Worm (Caenorhabditis elegans) whole organism, L2 larva: Measurements from ENCODE around the gene nas-37.

Source experiments
- C34F6.9 ChIP-seq: fragments of 150-350 bp; optimal IDR thresholded peaks from 2 replicates; lab custom pipeline; 2014; ENCODE audit warnings: missing biosample characterization, missing genetic modification characterization
- F13H6.1 ChIP-seq: sonication (generic microtip); optimal IDR thresholded peaks from 2 replicates; lab custom pipeline; 2016; ENCODE audit warnings: missing genetic modification characterization, missing compliant biosample characterization
- ZK546.5 ChIP-seq: sonication (generic microtip); optimal IDR thresholded peaks from 2 replicates; lab custom pipeline; 2017; ENCODE audit warnings: missing biosample characterization, missing genetic modification characterization
- alr-1 ChIP-seq: fragments of 150-350 bp; optimal IDR thresholded peaks from 2 replicates; lab custom pipeline; 2014; ENCODE audit warnings: missing biosample characterization, missing genetic modification characterization
- ama-1 ChIP-seq: fragments of 150-350 bp; optimal IDR thresholded peaks from 2 replicates; lab custom pipeline; 2018; ENCODE audit warnings: inconsistent platforms
- ceh-16 ChIP-seq: fragments of 150-350 bp; optimal IDR thresholded peaks from 2 replicates; lab custom pipeline; 2014; ENCODE audit warnings: missing biosample characterization, missing genetic modification characterization
- ceh-82 ChIP-seq: fragments of 150-350 bp; optimal IDR thresholded peaks from 2 replicates; lab custom pipeline; 2014; ENCODE audit warnings: missing biosample characterization, missing genetic modification characterization
- crh-2 ChIP-seq: sonication (generic microtip); optimal IDR thresholded peaks from 2 replicates; lab custom pipeline; 2017; ENCODE audit warnings: missing biosample characterization, missing genetic modification characterization
- dmd-4 ChIP-seq: sonication (generic microtip); optimal IDR thresholded peaks from 2 replicates; lab custom pipeline; 2017; ENCODE audit warnings: missing biosample characterization, missing genetic modification characterization
- egl-27 ChIP-seq: sonication (generic microtip); optimal IDR thresholded peaks from 3 replicates; lab custom pipeline; 2017; ENCODE audit warnings: missing biosample characterization, missing genetic modification reagents, missing genetic modification characterization
- elt-1 ChIP-seq: fragments of 150-350 bp; optimal IDR thresholded peaks from 2 replicates; lab custom pipeline; 2014; ENCODE audit warnings: missing biosample characterization, missing genetic modification characterization
- elt-3 ChIP-seq: sonication (generic microtip); optimal IDR thresholded peaks from 2 replicates; lab custom pipeline; 2017; ENCODE audit warnings: missing biosample characterization, missing genetic modification characterization
- fos-1 ChIP-seq: fragments of 150-350 bp; optimal IDR thresholded peaks from 2 replicates; lab custom pipeline; 2014; ENCODE audit warnings: missing biosample characterization, missing genetic modification characterization
- lin-11 ChIP-seq: fragments of 150-350 bp; sonication (generic microtip); optimal IDR thresholded peaks from 2 replicates; lab custom pipeline; 2014; ENCODE audit warnings: missing biosample characterization, missing genetic modification characterization, inconsistent platforms, mixed read lengths
- lin-13 ChIP-seq: fragments of 150-350 bp; optimal IDR thresholded peaks from 2 replicates; lab custom pipeline; 2014; ENCODE audit warnings: missing biosample characterization, missing genetic modification reagents, missing genetic modification characterization
- lin-39 ChIP-seq: fragments of 150-350 bp; optimal IDR thresholded peaks from 2 replicates; lab custom pipeline; 2014; ENCODE audit warnings: missing biosample characterization, missing genetic modification reagents, missing genetic modification characterization
- mab-5 ChIP-seq: fragments of 150-350 bp; optimal IDR thresholded peaks from 2 replicates; lab custom pipeline; 2014; ENCODE audit warnings: missing biosample characterization, missing genetic modification characterization
- mdl-1 ChIP-seq, 2 experiments: fragments of 150-350 bp in 1 of 2; sonication (generic microtip) in 1 of 2; optimal IDR thresholded peaks; 2 replicates each; lab custom pipeline; 2017; ENCODE audit warnings: missing biosample characterization in 2 of 2, missing genetic modification characterization in 2 of 2
- nhr-10 ChIP-seq: sonication (generic microtip); optimal IDR thresholded peaks from 2 replicates; lab custom pipeline; 2017; ENCODE audit warnings: missing biosample characterization, missing genetic modification characterization
- nhr-11 ChIP-seq: fragments of 150-350 bp; optimal IDR thresholded peaks from 2 replicates; lab custom pipeline; 2014; ENCODE audit warnings: missing biosample characterization, missing genetic modification characterization
- nhr-12 ChIP-seq: fragments of 150-350 bp; optimal IDR thresholded peaks from 2 replicates; lab custom pipeline; 2014; ENCODE audit warnings: missing biosample characterization, missing genetic modification characterization
- nhr-129 ChIP-seq: fragments of 150-350 bp; optimal IDR thresholded peaks from 2 replicates; lab custom pipeline; 2014; ENCODE audit warnings: missing biosample characterization, missing genetic modification characterization
- nhr-21 ChIP-seq: fragments of 150-350 bp; optimal IDR thresholded peaks from 2 replicates; lab custom pipeline; 2014; ENCODE audit warnings: missing biosample characterization, missing genetic modification characterization
- nhr-237 ChIP-seq: fragments of 150-350 bp; optimal IDR thresholded peaks from 2 replicates; lab custom pipeline; 2014; ENCODE audit warnings: missing biosample characterization, missing genetic modification characterization
- nhr-25 ChIP-seq: fragments of 150-350 bp; sonication (generic microtip); optimal IDR thresholded peaks from 3 replicates; lab custom pipeline; 2014; ENCODE audit warnings: missing biosample characterization, missing genetic modification characterization
- nhr-6 ChIP-seq: fragments of 150-350 bp; optimal IDR thresholded peaks from 2 replicates; lab custom pipeline; 2014; ENCODE audit warnings: missing biosample characterization, missing genetic modification characterization
- nhr-77 ChIP-seq: fragments of 150-350 bp; optimal IDR thresholded peaks from 2 replicates; lab custom pipeline; 2014; ENCODE audit warnings: missing biosample characterization, missing genetic modification characterization
- peb-1 ChIP-seq: fragments of 150-350 bp; optimal IDR thresholded peaks from 2 replicates; lab custom pipeline; 2014; ENCODE audit warnings: missing biosample characterization, missing genetic modification characterization
- sem-4 ChIP-seq: fragments of 150-350 bp; optimal IDR thresholded peaks from 2 replicates; lab custom pipeline; 2014; ENCODE audit warnings: missing biosample characterization, missing genetic modification reagents, missing genetic modification characterization
- skn-1 ChIP-seq: sonication (generic microtip); optimal IDR thresholded peaks from 2 replicates; lab custom pipeline; 2017; ENCODE audit warnings: missing biosample characterization, missing genetic modification characterization
- sma-3 ChIP-seq: sonication (generic microtip); optimal IDR thresholded peaks from 2 replicates; lab custom pipeline; 2016; ENCODE audit warnings: missing genetic modification reagents, missing genetic modification characterization, missing compliant biosample characterization
- sma-9 ChIP-seq, 2 experiments: fragments of 150-350 bp in 1 of 2; sonication (generic microtip) in 1 of 2; optimal IDR thresholded peaks; 2 replicates each; lab custom pipeline; 2014 to 2016; ENCODE audit warnings: missing genetic modification characterization in 2 of 2, mild to moderate bottlenecking in 1 of 2, missing biosample characterization in 1 of 2, missing compliant biosample characterization in 1 of 2, missing genetic modification reagents in 1 of 2, moderate library complexity in 1 of 2
- snpc-4 ChIP-seq: fragments of 150-350 bp; optimal IDR thresholded peaks from 2 replicates; lab custom pipeline; 2014; ENCODE audit warnings: missing biosample characterization, missing genetic modification characterization
- unc-39 ChIP-seq: fragments of 150-350 bp; optimal IDR thresholded peaks from 2 replicates; lab custom pipeline; 2014; ENCODE audit warnings: missing biosample characterization, missing genetic modification characterization
- unc-55 ChIP-seq: fragments of 150-350 bp; sonication (generic microtip); optimal IDR thresholded peaks from 3 replicates; lab custom pipeline; 2014; ENCODE audit warnings: missing biosample characterization, missing genetic modification reagents, missing genetic modification characterization
- unc-62 ChIP-seq: fragments of 150-350 bp; optimal IDR thresholded peaks from 2 replicates; lab custom pipeline; 2014; ENCODE audit warnings: missing biosample characterization, missing genetic modification reagents, missing genetic modification characterization
- zag-1 ChIP-seq: fragments of 150-350 bp; optimal IDR thresholded peaks from 2 replicates; lab custom pipeline; 2014; ENCODE audit warnings: missing biosample characterization, missing genetic modification characterization
- ztf-1 ChIP-seq: fragments of 200-800 bp; sonication (Bioruptor generic); conservative IDR thresholded peaks from 2 replicates; pipeline ENCODE4 v1.3.6; 2022; ENCODE audit warnings: missing genetic modification characterization, missing compliant biosample characterization

nas-37 gene

DNA sequence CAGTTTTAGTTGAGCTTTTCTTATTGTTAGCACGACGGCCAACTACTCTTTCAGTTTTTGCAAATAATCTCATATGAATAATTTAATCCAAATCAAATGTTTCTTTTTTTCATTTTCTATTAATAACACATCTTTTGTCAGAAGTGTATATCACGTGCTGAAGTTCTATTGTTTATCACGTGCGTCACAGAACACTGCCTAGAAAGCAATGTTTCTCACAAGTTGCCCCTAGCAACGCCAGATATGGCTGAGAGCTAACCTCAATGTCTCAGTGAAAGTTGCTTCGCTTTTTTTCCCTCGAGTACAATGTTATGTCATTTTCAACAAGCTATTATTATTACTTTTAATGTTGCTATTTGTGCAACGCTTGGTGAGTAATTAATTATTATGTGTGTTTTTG is 20.9 kb downstream of the nas-37 start:
- TF ChIP-seq alr-1 (no peak), C34F6.9 (tag; lab: Kevin White, UChicago) (peak; percentile 30), nhr-11 (no peak), nhr-21 (tag; lab: Kevin White, UChicago) (peak; percentile 29), nhr-12 (tag; lab: Kevin White, UChicago) (no peak), mab-5 (tag; lab: Kevin White, UChicago) (no peak), elt-1 (tag; lab: Kevin White, UChicago) (no peak), lin-11 (tag; lab: Kevin White, UChicago) (no peak)

DNA sequence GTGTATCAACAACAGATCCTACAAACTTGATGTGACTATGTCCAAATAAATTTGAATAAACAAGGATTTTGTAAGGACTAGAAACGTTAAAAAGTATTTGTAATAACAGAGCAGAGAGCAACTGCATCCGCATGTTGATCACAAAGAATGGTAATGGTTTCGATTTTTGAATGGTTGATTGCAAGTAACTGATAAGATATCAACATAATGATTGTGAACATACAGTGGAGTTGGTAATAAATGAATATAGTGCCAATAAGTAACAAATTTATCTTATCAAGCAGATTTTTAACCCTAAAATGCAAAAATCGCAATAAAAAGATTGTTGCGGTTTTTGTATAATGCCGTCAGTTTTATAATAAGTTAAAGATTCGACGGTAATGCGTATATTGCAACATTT is 23.9 kb downstream of the nas-37 start, which contains the start of gene ugt-23:
Gene ugt-23, minus strand, starts transcription at position 212 of the 400 bp plus-strand sequence.
- TF ChIP-seq fos-1 (tag; lab: Kevin White, UChicago) (peak; percentile 69), peb-1 (no peak), ZK546.5 (no peak), sem-4 (tag; lab: Kevin White, UChicago) (no peak), ama-1 (lab: Kevin White, UChicago) (no peak), skn-1 (tag; lab: Kevin White, UChicago) (no peak), lin-13 (GFP tag; lab: Kevin White, UChicago) (no peak), ceh-16 (tag; lab: Kevin White, UChicago) (no peak)

- TF ChIP-seq lin-11 (tag; lab: Kevin White, UChicago) (no peak), unc-39 (tag; lab: Kevin White, UChicago) (no peak), ceh-82 (no peak), ztf-1 (GFP tag; lab: Robert Waterston, UW) (no peak), zag-1 (tag; lab: Kevin White, UChicago) (no peak), unc-55 (GFP tag; lab: Kevin White, UChicago) (no peak), nhr-25 (no peak), skn-1 (tag; lab: Kevin White, UChicago) (no peak), unc-62 (GFP tag; lab: Kevin White, UChicago) (no peak), nhr-6 (tag; lab: Kevin White, UChicago) (no peak), elt-1 (tag; lab: Kevin White, UChicago) (no peak), sma-9 (GFP tag; optimal IDR thresholded peaks at IDR 0.05; lab: Kevin White, UChicago) (no peak), sma-9 (tag; optimal IDR thresholded peaks at IDR 0.05; lab: Kevin White, UChicago) (no peak), dmd-4 (tag; lab: Kevin White, UChicago) (no peak), lin-39 (tag; lab: Kevin White, UChicago) (no peak), mdl-1 (tag; optimal IDR thresholded peaks at IDR 0.05; lab: Kevin White, UChicago) (no peak), nhr-237 (tag; lab: Kevin White, UChicago) (no peak), nhr-10 (tag; lab: Kevin White, UChicago) (no peak), sma-3 (GFP tag; lab: Kevin White, UChicago) (no peak), snpc-4 (tag; lab: Kevin White, UChicago) (no peak)
These were observed 27.6 kb downstream of the nas-37 start, which contains the start of gene C17G1.2 for ce11 chrX:9921257-9921656. C17G1.2 (plus strand) TSS chrX:9921557.

ce11 chrX:9918997-9919396 is 29.9 kb downstream of the nas-37 start, which contains the start of gene folr-1:
folr-1 (plus strand) TSS chrX:9919297.
- TF ChIP-seq C34F6.9 (tag; lab: Kevin White, UChicago) (no peak), sem-4 (tag; lab: Kevin White, UChicago) (no peak), egl-27 (tag; lab: Kevin White, UChicago) (no peak), ZK546.5 (no peak), F13H6.1 (tag; lab: Kevin White, UChicago) (no peak), nhr-129 (tag; lab: Kevin White, UChicago) (no peak), crh-2 (tag; lab: Kevin White, UChicago) (no peak), peb-1 (no peak), nhr-10 (tag; lab: Kevin White, UChicago) (no peak), nhr-21 (tag; lab: Kevin White, UChicago) (no peak), nhr-77 (no peak), nhr-25 (no peak), elt-3 (tag; lab: Kevin White, UChicago) (no peak), ceh-16 (tag; lab: Kevin White, UChicago) (no peak), zag-1 (tag; lab: Kevin White, UChicago) (no peak)
